Worm (Caenorhabditis elegans) whole organism, L2 larva: ENCODE measurements around the gene ttbk-3.

ENCODE experiments used
- C34F6.9 ChIP-seq: fragments of 150-350 bp; optimal IDR thresholded peaks from 2 replicates; lab custom pipeline; 2014; ENCODE audit warnings: missing biosample characterization, missing genetic modification characterization
- R02D3.7 ChIP-seq: fragments of 150-350 bp; optimal IDR thresholded peaks from 2 replicates; lab custom pipeline; 2014; ENCODE audit warnings: missing biosample characterization, missing genetic modification characterization
- Y55F3AM.14 ChIP-seq: fragments of 200-800 bp; sonication (Bioruptor generic); optimal IDR thresholded peaks from 2 replicates; lab custom pipeline; 2018; ENCODE audit warnings: mild to moderate bottlenecking, missing genetic modification characterization, missing compliant biosample characterization
- ZK546.5 ChIP-seq: sonication (generic microtip); optimal IDR thresholded peaks from 2 replicates; lab custom pipeline; 2017; ENCODE audit warnings: missing biosample characterization, missing genetic modification characterization
- alr-1 ChIP-seq: fragments of 150-350 bp; optimal IDR thresholded peaks from 2 replicates; lab custom pipeline; 2014; ENCODE audit warnings: missing biosample characterization, missing genetic modification characterization
- aly-2 ChIP-seq: fragments of 150-350 bp; optimal IDR thresholded peaks from 2 replicates; lab custom pipeline; 2014; ENCODE audit warnings: missing biosample characterization, missing genetic modification characterization
- blmp-1 ChIP-seq: sonication (generic microtip); optimal IDR thresholded peaks from 2 replicates; lab custom pipeline; 2017; ENCODE audit warnings: missing genetic modification characterization, mild to moderate bottlenecking, missing compliant biosample characterization, antibody characterized with exemption, moderate library complexity; ENCODE audit not compliant: insufficient read depth
- ceh-16 ChIP-seq: fragments of 150-350 bp; optimal IDR thresholded peaks from 2 replicates; lab custom pipeline; 2014; ENCODE audit warnings: missing biosample characterization, missing genetic modification characterization
- ceh-82 ChIP-seq: fragments of 150-350 bp; optimal IDR thresholded peaks from 2 replicates; lab custom pipeline; 2014; ENCODE audit warnings: missing biosample characterization, missing genetic modification characterization
- crh-2 ChIP-seq: sonication (generic microtip); optimal IDR thresholded peaks from 2 replicates; lab custom pipeline; 2017; ENCODE audit warnings: missing biosample characterization, missing genetic modification characterization
- dmd-4 ChIP-seq: sonication (generic microtip); optimal IDR thresholded peaks from 2 replicates; lab custom pipeline; 2017; ENCODE audit warnings: missing biosample characterization, missing genetic modification characterization
- egl-27 ChIP-seq: sonication (generic microtip); optimal IDR thresholded peaks from 3 replicates; lab custom pipeline; 2017; ENCODE audit warnings: missing biosample characterization, missing genetic modification reagents, missing genetic modification characterization
- elt-3 ChIP-seq: sonication (generic microtip); optimal IDR thresholded peaks from 2 replicates; lab custom pipeline; 2017; ENCODE audit warnings: missing biosample characterization, missing genetic modification characterization
- fos-1 ChIP-seq: fragments of 150-350 bp; optimal IDR thresholded peaks from 2 replicates; lab custom pipeline; 2014; ENCODE audit warnings: missing biosample characterization, missing genetic modification characterization
- gmeb-1 ChIP-seq: fragments of 150-350 bp; optimal IDR thresholded peaks from 2 replicates; lab custom pipeline; 2014; ENCODE audit warnings: missing biosample characterization, missing genetic modification characterization
- lin-11 ChIP-seq: fragments of 150-350 bp; sonication (generic microtip); optimal IDR thresholded peaks from 2 replicates; lab custom pipeline; 2014; ENCODE audit warnings: missing biosample characterization, missing genetic modification characterization, inconsistent platforms, mixed read lengths
- lin-13 ChIP-seq: fragments of 150-350 bp; optimal IDR thresholded peaks from 2 replicates; lab custom pipeline; 2014; ENCODE audit warnings: missing biosample characterization, missing genetic modification reagents, missing genetic modification characterization
- lin-39 ChIP-seq: fragments of 150-350 bp; optimal IDR thresholded peaks from 2 replicates; lab custom pipeline; 2014; ENCODE audit warnings: missing biosample characterization, missing genetic modification reagents, missing genetic modification characterization
- lsy-2 ChIP-seq, 2 experiments: fragments of 150-350 bp in 1 of 2; sonication (generic microtip) in 1 of 2; optimal IDR thresholded peaks; 2 replicates each; lab custom pipeline; 2014 to 2017; ENCODE audit warnings: missing biosample characterization in 2 of 2, missing genetic modification characterization in 2 of 2
- mab-5 ChIP-seq: fragments of 150-350 bp; optimal IDR thresholded peaks from 2 replicates; lab custom pipeline; 2014; ENCODE audit warnings: missing biosample characterization, missing genetic modification characterization
- mdl-1 ChIP-seq, 2 experiments: fragments of 150-350 bp in 1 of 2; sonication (generic microtip) in 1 of 2; optimal IDR thresholded peaks; 2 replicates each; lab custom pipeline; 2017; ENCODE audit warnings: missing biosample characterization in 2 of 2, missing genetic modification characterization in 2 of 2
- nhr-10 ChIP-seq: sonication (generic microtip); optimal IDR thresholded peaks from 2 replicates; lab custom pipeline; 2017; ENCODE audit warnings: missing biosample characterization, missing genetic modification characterization
- nhr-11 ChIP-seq: fragments of 150-350 bp; optimal IDR thresholded peaks from 2 replicates; lab custom pipeline; 2014; ENCODE audit warnings: missing biosample characterization, missing genetic modification characterization
- nhr-12 ChIP-seq: fragments of 150-350 bp; optimal IDR thresholded peaks from 2 replicates; lab custom pipeline; 2014; ENCODE audit warnings: missing biosample characterization, missing genetic modification characterization
- nhr-129 ChIP-seq: fragments of 150-350 bp; optimal IDR thresholded peaks from 2 replicates; lab custom pipeline; 2014; ENCODE audit warnings: missing biosample characterization, missing genetic modification characterization
- nhr-21 ChIP-seq: fragments of 150-350 bp; optimal IDR thresholded peaks from 2 replicates; lab custom pipeline; 2014; ENCODE audit warnings: missing biosample characterization, missing genetic modification characterization
- nhr-23 ChIP-seq: fragments of 150-350 bp; optimal IDR thresholded peaks from 2 replicates; lab custom pipeline; 2014; ENCODE audit warnings: missing biosample characterization, missing genetic modification reagents, missing genetic modification characterization
- nhr-237 ChIP-seq: fragments of 150-350 bp; optimal IDR thresholded peaks from 2 replicates; lab custom pipeline; 2014; ENCODE audit warnings: missing biosample characterization, missing genetic modification characterization
- nhr-77 ChIP-seq: fragments of 150-350 bp; optimal IDR thresholded peaks from 2 replicates; lab custom pipeline; 2014; ENCODE audit warnings: missing biosample characterization, missing genetic modification characterization
- peb-1 ChIP-seq: fragments of 150-350 bp; optimal IDR thresholded peaks from 2 replicates; lab custom pipeline; 2014; ENCODE audit warnings: missing biosample characterization, missing genetic modification characterization
- snpc-4 ChIP-seq: fragments of 150-350 bp; optimal IDR thresholded peaks from 2 replicates; lab custom pipeline; 2014; ENCODE audit warnings: missing biosample characterization, missing genetic modification characterization
- unc-39 ChIP-seq: fragments of 150-350 bp; optimal IDR thresholded peaks from 2 replicates; lab custom pipeline; 2014; ENCODE audit warnings: missing biosample characterization, missing genetic modification characterization
- unc-55 ChIP-seq: fragments of 150-350 bp; sonication (generic microtip); optimal IDR thresholded peaks from 3 replicates; lab custom pipeline; 2014; ENCODE audit warnings: missing biosample characterization, missing genetic modification reagents, missing genetic modification characterization
- unc-62 ChIP-seq: fragments of 150-350 bp; optimal IDR thresholded peaks from 2 replicates; lab custom pipeline; 2014; ENCODE audit warnings: missing biosample characterization, missing genetic modification reagents, missing genetic modification characterization
- ztf-1 ChIP-seq: fragments of 200-800 bp; sonication (Bioruptor generic); conservative IDR thresholded peaks from 2 replicates; pipeline ENCODE4 v1.3.6; 2022; ENCODE audit warnings: missing genetic modification characterization, missing compliant biosample characterization

The ttbk-3 gene

DNA sequence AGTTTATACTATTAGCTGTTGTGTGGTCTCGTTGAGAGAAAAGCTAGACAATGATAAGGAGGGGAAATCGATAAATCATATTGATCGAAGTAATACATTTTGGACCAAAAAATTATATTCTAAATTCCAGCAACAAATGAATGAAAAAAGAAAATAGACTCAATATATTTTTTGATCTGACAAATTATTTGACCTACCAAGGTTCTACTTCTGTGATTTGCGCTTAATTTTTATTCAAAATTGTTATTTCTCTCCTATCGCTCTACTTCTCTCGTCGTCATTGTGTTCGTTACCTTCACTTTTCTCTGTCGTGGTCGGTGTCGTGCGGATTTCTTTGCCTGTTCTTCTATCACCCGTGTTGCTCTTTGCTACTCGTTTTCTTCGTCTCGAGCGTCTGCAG lies 30.8 kb downstream of the ttbk-3 start:
- no peak for TF ChIP-seq nhr-237 (tag; lab: Kevin White, UChicago)
- no peak for TF ChIP-seq lin-13 (GFP tag; lab: Kevin White, UChicago)
- TF ChIP-seq ZK546.5 (tag; lab: Kevin White, UChicago) = no peak
- TF ChIP-seq elt-3 (tag; lab: Kevin White, UChicago) = no peak
- TF ChIP-seq nhr-10 (tag; lab: Kevin White, UChicago) = no peak
- no peak for TF ChIP-seq alr-1 (tag; lab: Kevin White, UChicago)

DNA sequence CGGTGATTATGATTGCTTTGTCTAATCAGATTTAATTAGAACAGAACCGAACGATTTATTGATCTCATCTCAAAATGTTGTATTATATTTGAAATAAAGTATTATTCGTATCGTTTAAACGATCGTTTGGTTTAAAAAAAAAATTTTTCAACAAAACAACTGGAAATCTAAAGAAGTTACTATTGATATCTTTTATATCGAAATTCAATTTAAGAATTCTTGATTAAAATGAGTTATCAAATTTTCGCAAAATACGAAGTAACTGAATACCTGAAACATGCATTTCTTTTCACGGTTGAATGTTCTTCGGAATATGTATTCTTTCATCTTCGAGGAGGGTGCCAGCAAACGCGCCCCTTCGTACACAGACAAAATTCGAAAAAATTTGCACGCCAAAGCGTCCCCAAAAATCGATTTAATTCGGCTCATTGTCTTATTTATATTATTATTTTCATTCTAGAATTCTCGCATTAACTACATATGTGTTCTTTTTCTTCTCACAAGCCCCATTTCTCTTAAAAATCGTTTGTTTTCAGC lies 31.7 kb downstream of the ttbk-3 start, which contains the start of gene npp-1:
npp-1 (plus strand) TSS at position 537 of the 537 bp plus-strand sequence.
- no peak for TF ChIP-seq nhr-10 (tag; lab: Kevin White, UChicago)
- TF ChIP-seq nhr-11 (tag; lab: Kevin White, UChicago) = no peak
- no peak for TF ChIP-seq snpc-4 (tag; lab: Kevin White, UChicago)
- TF ChIP-seq ceh-82 (tag; lab: Kevin White, UChicago) = no peak
- peak; percentile 2 for TF ChIP-seq fos-1 (tag; lab: Kevin White, UChicago)
- peak; percentile 32 for TF ChIP-seq gmeb-1 (tag; lab: Kevin White, UChicago)
- TF ChIP-seq peb-1 (tag; lab: Kevin White, UChicago) = no peak
- no peak for TF ChIP-seq lsy-2 (tag; optimal IDR thresholded peaks at IDR 0.05; lab: Kevin White, UChicago)
- TF ChIP-seq R02D3.7 (tag; lab: Kevin White, UChicago) = no peak
- no peak for TF ChIP-seq ceh-16 (tag; lab: Kevin White, UChicago)
- peak; percentile 4 for TF ChIP-seq crh-2 (tag; lab: Kevin White, UChicago)
- no peak for TF ChIP-seq ztf-1 (GFP tag; lab: Robert Waterston, UW)
- TF ChIP-seq aly-2 = no peak
- no peak for TF ChIP-seq nhr-23 (tag; lab: Kevin White, UChicago)
- no peak for TF ChIP-seq nhr-12 (tag; lab: Kevin White, UChicago)
- peak; percentile 62 for TF ChIP-seq unc-55 (GFP tag; lab: Kevin White, UChicago)
- no peak for TF ChIP-seq unc-39 (tag; lab: Kevin White, UChicago)
- peak; percentile 70 for TF ChIP-seq C34F6.9 (tag; lab: Kevin White, UChicago)
- no peak for TF ChIP-seq egl-27
- peak; percentile 61 for TF ChIP-seq nhr-129 (tag; lab: Kevin White, UChicago)
- TF ChIP-seq mab-5 (tag; lab: Kevin White, UChicago) = no peak
- no peak for TF ChIP-seq unc-62
- no peak for TF ChIP-seq Y55F3AM.14

- TF ChIP-seq alr-1 (tag; lab: Kevin White, UChicago) (no peak), nhr-23 (tag; lab: Kevin White, UChicago) (no peak), C34F6.9 (tag; lab: Kevin White, UChicago) (no peak), unc-62 (no peak), lin-39 (no peak), blmp-1 (tag; lab: Kevin White, UChicago) (no peak), lin-13 (GFP tag; lab: Kevin White, UChicago) (no peak), crh-2 (tag; lab: Kevin White, UChicago) (no peak), lin-11 (tag; lab: Kevin White, UChicago) (no peak), mdl-1 (tag; optimal IDR thresholded peaks at IDR 0.05; lab: Kevin White, UChicago) (no peak), fos-1 (tag; lab: Kevin White, UChicago) (no peak), unc-55 (GFP tag; lab: Kevin White, UChicago) (no peak), snpc-4 (tag; lab: Kevin White, UChicago) (no peak), dmd-4 (tag; lab: Kevin White, UChicago) (no peak), nhr-237 (tag; lab: Kevin White, UChicago) (no peak), peb-1 (tag; lab: Kevin White, UChicago) (no peak), mab-5 (tag; lab: Kevin White, UChicago) (no peak)
These were observed 34.0 kb downstream of the ttbk-3 start, which contains the start of gene K07F5.12 for ce11 chrIV:9855712-9856111. Gene K07F5.12 (plus strand): TSS chrIV:9856012.

DNA sequence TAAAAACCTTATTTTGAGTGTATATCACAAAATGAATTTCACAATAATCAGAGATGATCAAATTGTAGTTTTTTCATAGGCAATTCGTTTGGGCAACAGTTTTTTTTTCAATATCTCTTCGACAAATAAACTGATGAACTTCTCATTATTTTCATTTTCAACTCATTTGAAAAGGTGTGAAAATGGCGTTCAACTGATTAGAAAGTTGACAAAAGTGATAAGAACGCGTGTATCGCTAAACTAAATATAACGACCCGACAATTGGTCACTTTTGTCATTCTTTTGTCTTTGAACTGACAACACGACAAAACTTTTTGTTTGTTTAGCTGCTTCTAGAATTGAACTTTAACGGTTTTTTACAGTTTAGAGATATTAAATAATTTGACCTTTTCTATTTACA lies 34.8 kb downstream of the ttbk-3 start:
- TF ChIP-seq fos-1 (tag; lab: Kevin White, UChicago) (peak; percentile 53), gmeb-1 (tag; lab: Kevin White, UChicago) (no peak), R02D3.7 (tag; lab: Kevin White, UChicago) (no peak), nhr-21 (tag; lab: Kevin White, UChicago) (no peak), dmd-4 (tag; lab: Kevin White, UChicago) (no peak), lin-11 (tag; lab: Kevin White, UChicago) (no peak), nhr-77 (tag; lab: Kevin White, UChicago) (no peak)
